Worm (Caenorhabditis elegans) whole organism, L2 larva: ENCODE measurements around the gene Y75B12A.2.

ENCODE experiments used
- C34F6.9 ChIP-seq: fragments of 150-350 bp; optimal IDR thresholded peaks from 2 replicates; lab custom pipeline; 2014; ENCODE audit warnings: missing biosample characterization, missing genetic modification characterization
- Y55F3AM.14 ChIP-seq: fragments of 200-800 bp; sonication (Bioruptor generic); optimal IDR thresholded peaks from 2 replicates; lab custom pipeline; 2018; ENCODE audit warnings: mild to moderate bottlenecking, missing genetic modification characterization, missing compliant biosample characterization
- alr-1 ChIP-seq: fragments of 150-350 bp; optimal IDR thresholded peaks from 2 replicates; lab custom pipeline; 2014; ENCODE audit warnings: missing biosample characterization, missing genetic modification characterization
- aly-2 ChIP-seq: fragments of 150-350 bp; optimal IDR thresholded peaks from 2 replicates; lab custom pipeline; 2014; ENCODE audit warnings: missing biosample characterization, missing genetic modification characterization
- blmp-1 ChIP-seq: sonication (generic microtip); optimal IDR thresholded peaks from 2 replicates; lab custom pipeline; 2017; ENCODE audit warnings: missing genetic modification characterization, mild to moderate bottlenecking, missing compliant biosample characterization, antibody characterized with exemption, moderate library complexity; ENCODE audit not compliant: insufficient read depth
- ceh-82 ChIP-seq: fragments of 150-350 bp; optimal IDR thresholded peaks from 2 replicates; lab custom pipeline; 2014; ENCODE audit warnings: missing biosample characterization, missing genetic modification characterization
- dmd-4 ChIP-seq: sonication (generic microtip); optimal IDR thresholded peaks from 2 replicates; lab custom pipeline; 2017; ENCODE audit warnings: missing biosample characterization, missing genetic modification characterization
- elt-1 ChIP-seq: fragments of 150-350 bp; optimal IDR thresholded peaks from 2 replicates; lab custom pipeline; 2014; ENCODE audit warnings: missing biosample characterization, missing genetic modification characterization
- elt-3 ChIP-seq: sonication (generic microtip); optimal IDR thresholded peaks from 2 replicates; lab custom pipeline; 2017; ENCODE audit warnings: missing biosample characterization, missing genetic modification characterization
- lin-11 ChIP-seq: fragments of 150-350 bp; sonication (generic microtip); optimal IDR thresholded peaks from 2 replicates; lab custom pipeline; 2014; ENCODE audit warnings: missing biosample characterization, missing genetic modification characterization, inconsistent platforms, mixed read lengths
- lin-13 ChIP-seq: fragments of 150-350 bp; optimal IDR thresholded peaks from 2 replicates; lab custom pipeline; 2014; ENCODE audit warnings: missing biosample characterization, missing genetic modification reagents, missing genetic modification characterization
- lin-39 ChIP-seq: fragments of 150-350 bp; optimal IDR thresholded peaks from 2 replicates; lab custom pipeline; 2014; ENCODE audit warnings: missing biosample characterization, missing genetic modification reagents, missing genetic modification characterization
- lsy-2 ChIP-seq, 2 experiments: fragments of 150-350 bp in 1 of 2; sonication (generic microtip) in 1 of 2; optimal IDR thresholded peaks; 2 replicates each; lab custom pipeline; 2014 to 2017; ENCODE audit warnings: missing biosample characterization in 2 of 2, missing genetic modification characterization in 2 of 2
- mab-5 ChIP-seq: fragments of 150-350 bp; optimal IDR thresholded peaks from 2 replicates; lab custom pipeline; 2014; ENCODE audit warnings: missing biosample characterization, missing genetic modification characterization
- mdl-1 ChIP-seq, 2 experiments: fragments of 150-350 bp in 1 of 2; sonication (generic microtip) in 1 of 2; optimal IDR thresholded peaks; 2 replicates each; lab custom pipeline; 2017; ENCODE audit warnings: missing biosample characterization in 2 of 2, missing genetic modification characterization in 2 of 2
- nhr-10 ChIP-seq: sonication (generic microtip); optimal IDR thresholded peaks from 2 replicates; lab custom pipeline; 2017; ENCODE audit warnings: missing biosample characterization, missing genetic modification characterization
- nhr-11 ChIP-seq: fragments of 150-350 bp; optimal IDR thresholded peaks from 2 replicates; lab custom pipeline; 2014; ENCODE audit warnings: missing biosample characterization, missing genetic modification characterization
- nhr-12 ChIP-seq: fragments of 150-350 bp; optimal IDR thresholded peaks from 2 replicates; lab custom pipeline; 2014; ENCODE audit warnings: missing biosample characterization, missing genetic modification characterization
- nhr-129 ChIP-seq: fragments of 150-350 bp; optimal IDR thresholded peaks from 2 replicates; lab custom pipeline; 2014; ENCODE audit warnings: missing biosample characterization, missing genetic modification characterization
- nhr-21 ChIP-seq: fragments of 150-350 bp; optimal IDR thresholded peaks from 2 replicates; lab custom pipeline; 2014; ENCODE audit warnings: missing biosample characterization, missing genetic modification characterization
- nhr-237 ChIP-seq: fragments of 150-350 bp; optimal IDR thresholded peaks from 2 replicates; lab custom pipeline; 2014; ENCODE audit warnings: missing biosample characterization, missing genetic modification characterization
- nhr-77 ChIP-seq: fragments of 150-350 bp; optimal IDR thresholded peaks from 2 replicates; lab custom pipeline; 2014; ENCODE audit warnings: missing biosample characterization, missing genetic modification characterization
- peb-1 ChIP-seq: fragments of 150-350 bp; optimal IDR thresholded peaks from 2 replicates; lab custom pipeline; 2014; ENCODE audit warnings: missing biosample characterization, missing genetic modification characterization
- skn-1 ChIP-seq: sonication (generic microtip); optimal IDR thresholded peaks from 2 replicates; lab custom pipeline; 2017; ENCODE audit warnings: missing biosample characterization, missing genetic modification characterization
- unc-39 ChIP-seq: fragments of 150-350 bp; optimal IDR thresholded peaks from 2 replicates; lab custom pipeline; 2014; ENCODE audit warnings: missing biosample characterization, missing genetic modification characterization
- unc-55 ChIP-seq: fragments of 150-350 bp; sonication (generic microtip); optimal IDR thresholded peaks from 3 replicates; lab custom pipeline; 2014; ENCODE audit warnings: missing biosample characterization, missing genetic modification reagents, missing genetic modification characterization
- zag-1 ChIP-seq: fragments of 150-350 bp; optimal IDR thresholded peaks from 2 replicates; lab custom pipeline; 2014; ENCODE audit warnings: missing biosample characterization, missing genetic modification characterization
- ztf-1 ChIP-seq: fragments of 200-800 bp; sonication (Bioruptor generic); conservative IDR thresholded peaks from 2 replicates; pipeline ENCODE4 v1.3.6; 2022; ENCODE audit warnings: missing genetic modification characterization, missing compliant biosample characterization
- ztf-11 ChIP-seq: sonication (generic microtip); optimal IDR thresholded peaks from 2 replicates; lab custom pipeline; 2017; ENCODE audit warnings: missing biosample characterization, missing genetic modification characterization
- ztf-4 ChIP-seq: fragments of 150-350 bp; optimal IDR thresholded peaks from 2 replicates; lab custom pipeline; 2014; ENCODE audit warnings: missing biosample characterization, missing genetic modification characterization

The Y75B12A.2 gene

ce11 chrV:15088613-15089012 lies 20.7 kb upstream of the Y75B12A.2 start, which contains the start of gene C01G10.18:
C01G10.18 (minus strand) TSS chrV:15088713.
- no peak for TF ChIP-seq nhr-77 (tag; lab: Kevin White, UChicago)
- TF ChIP-seq unc-55: no peak

- TF ChIP-seq nhr-237 (tag; lab: Kevin White, UChicago) (no peak), Y55F3AM.14 (GFP tag; lab: Kevin White, UChicago) (no peak), dmd-4 (no peak), zag-1 (tag; lab: Kevin White, UChicago) (no peak), skn-1 (tag; lab: Kevin White, UChicago) (no peak), ztf-1 (no peak), nhr-12 (tag; lab: Kevin White, UChicago) (no peak), ztf-11 (tag; lab: Kevin White, UChicago) (no peak), lin-13 (GFP tag; lab: Kevin White, UChicago) (no peak), peb-1 (tag; lab: Kevin White, UChicago) (no peak), elt-3 (no peak), nhr-129 (tag; lab: Kevin White, UChicago) (no peak), unc-39 (tag; lab: Kevin White, UChicago) (no peak), lsy-2 (tag; optimal IDR thresholded peaks at IDR 0.05; lab: Kevin White, UChicago) (no peak), nhr-21 (tag; lab: Kevin White, UChicago) (no peak), nhr-10 (tag; lab: Kevin White, UChicago) (no peak), lin-39 (tag; lab: Kevin White, UChicago) (no peak), elt-1 (tag; lab: Kevin White, UChicago) (no peak), ceh-82 (tag; lab: Kevin White, UChicago) (no peak), alr-1 (tag; lab: Kevin White, UChicago) (no peak)
These were observed 19.9 kb upstream of the Y75B12A.2 start, which contains the start of the genes C01G10.5 and C01G10.4 for ce11 chrV:15089438-15089837. C01G10.5 (minus strand) TSS chrV:15089538. C01G10.4 (plus strand) TSS chrV:15089740.

ce11 chrV:15090457-15090856 lies 18.9 kb upstream of the Y75B12A.2 start, which contains the start of gene C01G10.17:
C01G10.17 (plus strand) TSS chrV:15090757.
- no peak for TF ChIP-seq nhr-77 (tag; lab: Kevin White, UChicago)
- no peak for TF ChIP-seq zag-1 (tag; lab: Kevin White, UChicago)

- TF ChIP-seq nhr-11 (tag; lab: Kevin White, UChicago) (no peak), mab-5 (tag; lab: Kevin White, UChicago) (no peak), nhr-21 (tag; lab: Kevin White, UChicago) (no peak), mdl-1 (tag; optimal IDR thresholded peaks at IDR 0.05; lab: Kevin White, UChicago) (no peak), aly-2 (no peak), ceh-82 (tag; lab: Kevin White, UChicago) (no peak), C34F6.9 (tag; lab: Kevin White, UChicago) (no peak)
These were observed 16.7 kb upstream of the Y75B12A.2 start, which contains the start of gene txt-12 for ce11 chrV:15092666-15093065. txt-12 (plus strand) TSS chrV:15092966.

ce11 chrV:15094749-15095148 lies 14.6 kb upstream of the Y75B12A.2 start, which contains the start of gene srx-78:
srx-78 (plus strand) TSS chrV:15095049.
- TF ChIP-seq blmp-1 (tag; lab: Kevin White, UChicago) (no peak), lsy-2 (tag; optimal IDR thresholded peaks at IDR 0.05; lab: Kevin White, UChicago) (no peak), alr-1 (tag; lab: Kevin White, UChicago) (no peak)

- no peak for TF ChIP-seq C34F6.9 (tag; lab: Kevin White, UChicago)
- no peak for TF ChIP-seq ztf-11 (tag; lab: Kevin White, UChicago)
- TF ChIP-seq lin-39 (tag; lab: Kevin White, UChicago): no peak
- no peak for TF ChIP-seq dmd-4
- TF ChIP-seq mdl-1 (tag; optimal IDR thresholded peaks at IDR 0.05; lab: Kevin White, UChicago): no peak
- no peak for TF ChIP-seq aly-2
- TF ChIP-seq lin-11 (tag; lab: Kevin White, UChicago): no peak
- TF ChIP-seq ztf-4 (tag; lab: Kevin White, UChicago): no peak
- no peak for TF ChIP-seq Y55F3AM.14 (GFP tag; lab: Kevin White, UChicago)
- no peak for TF ChIP-seq lin-13 (GFP tag; lab: Kevin White, UChicago)
- TF ChIP-seq elt-1 (tag; lab: Kevin White, UChicago): no peak
These were observed 9.9 kb upstream of the Y75B12A.2 start, which contains the start of gene C01G10.1 for ce11 chrV:15099447-15099846. C01G10.1 (plus strand) TSS chrV:15099747.
